Fruit fly (Drosophila melanogaster) whole organism, pupa: ENCODE measurements around the gene Eig71Eb.

Source experiments
- CG12605 ChIP-seq: fragments of 200-800 bp; sonication (Bioruptor generic); IDR thresholded peaks from 2 replicates; pipeline ENCODE4 v1.3.6; 2022; ENCODE audit warnings: missing biosample characterization, missing genetic modification characterization
- CG8159 ChIP-seq: fragments of 200-800 bp; sonication (Bioruptor generic); optimal IDR thresholded peaks from 3 replicates; lab custom pipeline; 2018; ENCODE audit warnings: missing biosample characterization, mild to moderate bottlenecking, missing genetic modification characterization, moderate library complexity
- Ets98B ChIP-seq: fragments of 200-800 bp; sonication (Bioruptor generic); IDR thresholded peaks from 2 replicates; pipeline ENCODE4 v1.3.6; 2022; ENCODE audit warnings: missing biosample characterization, missing genetic modification characterization
- fd96Ca ChIP-seq: fragments of 200-800 bp; sonication (Bioruptor generic); IDR thresholded peaks from 3 replicates; pipeline ENCODE4 v1.3.6; 2022; ENCODE audit warnings: missing biosample characterization, missing genetic modification characterization

DNA sequence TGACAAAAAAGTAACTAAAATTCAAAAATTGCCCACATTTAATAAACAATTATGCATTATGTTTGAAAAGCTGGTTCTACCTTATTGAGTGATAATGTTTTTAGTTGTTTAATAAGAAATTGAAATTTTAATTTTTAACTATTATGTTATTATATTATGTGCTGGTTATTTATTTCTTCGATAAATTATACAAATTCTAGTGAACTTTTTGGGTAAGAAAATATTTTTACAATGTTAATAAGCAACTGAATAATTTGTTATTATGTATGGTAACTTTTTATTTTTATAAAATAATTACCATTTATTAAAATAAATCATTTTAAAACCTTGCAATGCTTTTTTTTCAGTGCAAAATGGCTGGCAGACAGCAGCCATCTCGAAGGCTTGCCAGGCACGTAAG lies 33.2 kb upstream of the Eig71Eb start:
- TF ChIP-seq CG12605 (GFP tag; lab: Robert Waterston, UW): no peak
- TF ChIP-seq Ets98B (GFP tag; lab: Robert Waterston, UW): no peak
- TF ChIP-seq CG8159: no peak
- TF ChIP-seq fd96Ca (GFP tag; lab: Robert Waterston, UW): no peak
